Worm (Caenorhabditis elegans): Measurements from ENCODE around the gene Y49A3A.4.
A peak's percentile ranks its signal among the peaks of the same experiment; 100 is the strongest.

Y49A3A.4 gene

DNA sequence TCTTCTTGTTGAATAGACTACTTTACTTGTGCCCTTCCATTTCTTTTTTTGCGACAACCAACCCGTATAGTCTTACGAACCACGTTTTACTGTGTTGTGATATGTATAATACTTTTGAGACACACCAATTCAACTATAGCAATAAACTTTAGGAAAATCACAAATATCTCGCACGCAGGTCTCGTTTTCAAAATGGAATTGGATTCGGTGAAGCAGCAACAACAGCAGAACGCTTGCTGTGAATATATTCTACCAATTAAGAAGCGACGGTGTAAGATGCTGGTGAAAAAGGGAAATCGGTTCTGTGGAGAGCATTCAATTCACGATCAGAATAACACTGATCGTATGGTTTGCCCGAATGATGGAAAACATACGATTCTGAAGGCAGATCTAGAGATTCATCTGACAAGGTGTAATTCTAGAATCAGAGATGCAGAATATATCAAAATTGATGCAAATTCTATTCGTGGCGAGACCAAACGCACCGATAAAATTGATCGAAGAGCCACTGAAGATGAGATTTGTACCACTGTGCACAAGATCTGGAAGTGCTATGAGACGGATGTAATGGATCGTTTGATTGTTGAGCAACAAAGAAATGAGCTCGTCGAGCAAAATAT lies 4.3 kb downstream of the Y49A3A.4 start, which contains the start of gene Y49A3A.3:
Gene Y49A3A.3, plus strand, starts transcription at position 153 of the 620 bp plus-strand sequence.
- peak; percentile 67 for TF ChIP-seq nhr-90 (tag; optimal IDR thresholded peaks at IDR 0.05; ENCODE audit: poor library complexity)
- TF ChIP-seq ama-1 (optimal IDR thresholded peaks at IDR 0.05) = peak; percentile 7
- TF ChIP-seq rnt-1 (tag; optimal IDR thresholded peaks at IDR 0.05) = peak; percentile 11
- TF ChIP-seq lin-35 (GFP tag; optimal IDR thresholded peaks at IDR 0.05) = peak in 1 of 2 experiments; percentile 34
- peak; percentile 98 for TF ChIP-seq aly-2 (tag; optimal IDR thresholded peaks at IDR 0.05)
- no peak for TF ChIP-seq nhr-11 (tag; optimal IDR thresholded peaks at IDR 0.05)
- no peak for TF ChIP-seq jun-1 (tag; optimal IDR thresholded peaks at IDR 0.05)
- TF ChIP-seq snu-23 (GFP tag; optimal IDR thresholded peaks at IDR 0.05) = peak; percentile 10
- TF ChIP-seq nhr-19 (GFP tag; conservative IDR thresholded peaks at IDR 0.05) = no peak
- peak; percentile 15 for TF ChIP-seq nhr-20 (tag; optimal IDR thresholded peaks at IDR 0.05)
- TF ChIP-seq sox-4 (tag; optimal IDR thresholded peaks at IDR 0.05) = no peak
- TF ChIP-seq ztf-4 (tag; optimal IDR thresholded peaks at IDR 0.05) = peak; percentile 29
- TF ChIP-seq elt-2 (tag; optimal IDR thresholded peaks at IDR 0.05) = peak; percentile 15
- peak; percentile 9 to 32 for TF ChIP-seq efl-1 (optimal IDR thresholded peaks at IDR 0.05)
- TF ChIP-seq efl-1 (GFP tag; optimal IDR thresholded peaks at IDR 0.05 in 1 of 2) = peak in 1 of 2 experiments; percentile 95
- peak; percentile 60 for TF ChIP-seq nhr-71 (tag; optimal IDR thresholded peaks at IDR 0.05)
- peak; percentile 20 for TF ChIP-seq nhr-47 (tag; optimal IDR thresholded peaks at IDR 0.05)

DNA sequence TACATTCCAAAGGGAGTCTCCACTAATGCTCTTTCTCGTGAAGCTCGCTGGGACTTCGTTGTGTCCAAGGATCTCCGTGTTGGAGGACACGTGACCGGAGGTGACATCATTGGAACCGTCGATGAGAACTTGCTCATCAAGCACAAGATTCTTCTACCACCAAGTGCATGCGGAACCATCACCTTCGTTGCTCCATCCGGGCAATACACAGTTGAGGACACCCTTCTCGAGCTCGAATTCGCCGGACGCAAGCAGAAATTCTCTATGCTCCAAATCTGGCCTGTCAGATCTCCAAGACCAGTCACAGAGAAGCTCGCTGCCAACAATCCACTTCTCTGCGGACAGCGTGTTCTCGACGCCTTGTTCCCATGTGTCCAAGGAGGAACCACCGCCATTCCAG lies 6.7 kb downstream of the Y49A3A.4 start:
- no peak for TF ChIP-seq lin-13 (GFP tag; optimal IDR thresholded peaks at IDR 0.05)
- no peak for TF ChIP-seq unc-130 (tag; optimal IDR thresholded peaks at IDR 0.05)
- TF ChIP-seq nhr-77 (tag; optimal IDR thresholded peaks at IDR 0.05) = no peak
- no peak for TF ChIP-seq ceh-82 (tag; optimal IDR thresholded peaks at IDR 0.05)
- no peak for TF ChIP-seq nhr-47 (tag; optimal IDR thresholded peaks at IDR 0.05)
- no peak for TF ChIP-seq sup-37 (GFP tag; optimal IDR thresholded peaks at IDR 0.05)
- TF ChIP-seq rnt-1 (tag; optimal IDR thresholded peaks at IDR 0.05) = no peak
- no peak for TF ChIP-seq C34B4.2 (tag; optimal IDR thresholded peaks at IDR 0.05)
- TF ChIP-seq ceh-63 (GFP tag; optimal IDR thresholded peaks at IDR 0.05) = no peak
- TF ChIP-seq blmp-1 (tag; optimal IDR thresholded peaks at IDR 0.05) = no peak
- TF ChIP-seq mab-9 (GFP tag; IDR thresholded peaks at IDR 0.05) = no peak
- no peak for TF ChIP-seq lin-15B (tag; optimal IDR thresholded peaks at IDR 0.05)

DNA sequence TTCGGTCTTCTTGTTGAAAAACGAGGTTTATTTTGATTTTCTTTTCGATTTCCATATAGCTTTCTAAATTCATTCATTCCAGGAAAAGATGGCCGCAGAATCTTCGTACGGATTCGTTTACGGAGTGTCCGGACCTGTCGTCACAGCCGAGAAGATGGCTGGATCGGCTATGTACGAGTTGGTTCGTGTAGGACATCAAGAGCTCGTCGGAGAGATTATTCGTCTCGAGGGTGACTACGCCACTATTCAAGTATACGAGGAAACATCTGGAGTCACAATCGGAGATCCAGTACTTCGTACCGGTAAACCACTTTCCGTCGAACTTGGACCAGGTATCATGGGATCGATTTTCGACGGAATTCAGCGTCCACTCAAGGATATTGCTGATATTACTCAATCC lies 7.1 kb downstream of the Y49A3A.4 start, which contains the start of gene vha-13:
Gene vha-13, plus strand, starts transcription at position 81 of the 400 bp plus-strand sequence.
- TF ChIP-seq nhr-85 (tag) (peak; percentile 42), egl-27 (tag; optimal IDR thresholded peaks at IDR 0.05) (no peak), efl-1 (optimal IDR thresholded peaks at IDR 0.05) (no peak), efl-1 (GFP tag; optimal IDR thresholded peaks at IDR 0.05 in 1 of 2) (peak in 1 of 2 experiments; percentile 65), nhr-28 (tag; optimal IDR thresholded peaks at IDR 0.05) (no peak), nhr-76 (tag; optimal IDR thresholded peaks at IDR 0.05) (no peak)

DNA sequence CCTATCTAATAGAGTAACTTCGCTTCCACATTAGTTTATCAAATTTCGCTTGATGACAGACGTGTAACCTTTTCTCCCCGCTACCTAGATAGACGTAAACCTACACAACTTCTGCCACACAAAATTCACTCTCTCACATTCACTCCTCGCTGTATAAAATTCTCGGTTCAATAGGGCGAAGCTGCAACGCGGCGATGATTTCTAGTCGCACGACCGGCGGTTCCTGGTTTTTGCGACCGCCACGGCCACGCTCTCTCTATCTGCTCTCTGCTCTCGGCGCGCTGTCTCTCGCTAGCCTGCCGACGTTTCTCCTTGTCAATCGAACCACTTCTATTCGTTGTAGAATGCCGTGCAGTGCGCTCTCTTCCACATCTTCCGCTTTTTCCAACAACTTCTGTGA lies 7.7 kb downstream of the Y49A3A.4 start:
- TF ChIP-seq pag-3 (tag; optimal IDR thresholded peaks at IDR 0.05; ENCODE audit: borderline replicate concordance, insufficient read depth) (no peak), sptf-1 (tag; optimal IDR thresholded peaks at IDR 0.05) (no peak), C04F5.9 (tag; optimal IDR thresholded peaks at IDR 0.05) (no peak), Y116A8C.19 (tag; optimal IDR thresholded peaks at IDR 0.05; ENCODE audit: borderline replicate concordance) (no peak), pqm-1 (tag; optimal IDR thresholded peaks at IDR 0.05) (no peak), ceh-63 (GFP tag; optimal IDR thresholded peaks at IDR 0.05) (no peak), ztf-11 (tag; optimal IDR thresholded peaks at IDR 0.05) (no peak), ets-5 (GFP tag; IDR thresholded peaks at IDR 0.05) (no peak), ceh-8 (GFP tag; optimal IDR thresholded peaks at IDR 0.05) (no peak), zip-4 (GFP tag; optimal IDR thresholded peaks at IDR 0.05) (no peak), dsc-1 (tag; optimal IDR thresholded peaks at IDR 0.05) (peak; percentile 35), fkh-4 (tag; optimal IDR thresholded peaks at IDR 0.05; ENCODE audit: borderline replicate concordance) (no peak), nhr-237 (tag; optimal IDR thresholded peaks at IDR 0.05) (peak; percentile 58), blmp-1 (tag; optimal IDR thresholded peaks at IDR 0.05) (peak; percentile 64), nhr-71 (tag; optimal IDR thresholded peaks at IDR 0.05) (peak; percentile 82), irx-1 (tag; optimal IDR thresholded peaks at IDR 0.05) (peak; percentile 35), nhr-28 (tag; optimal IDR thresholded peaks at IDR 0.05) (no peak), C16A3.4 (tag; optimal IDR thresholded peaks at IDR 0.05) (peak; percentile 74), unc-130 (tag; optimal IDR thresholded peaks at IDR 0.05) (peak; percentile 51), lin-39 (tag; optimal IDR thresholded peaks at IDR 0.05) (no peak), vab-15 (tag; optimal IDR thresholded peaks at IDR 0.05) (no peak), nhr-77 (tag; optimal IDR thresholded peaks at IDR 0.05) (peak; percentile 86)

All from whole organism, L1 larva.